Fruit fly (Drosophila melanogaster) Kc167 (cell line): ENCODE results near the gene Raf.

Experiments used
- h ChIP-seq: fragments of >200 bp; optimal IDR thresholded peaks from 3 replicates; lab custom pipeline; 2018; ENCODE audit warnings: missing external identifiers
- ttk ChIP-seq: sonication (Bioruptor generic); optimal IDR thresholded peaks from 2 replicates; lab custom pipeline; 2017; ENCODE audit warnings: missing external identifiers

- no peak for TF ChIP-seq h (lab: Kevin White, UChicago)
- no peak for TF ChIP-seq ttk (lab: Kevin White, UChicago)
Measured at dm6 chrX:2325658-2326245, 30.5 kb downstream of the Raf start, which contains the start of gene CG14050.
